Fruit fly (Drosophila melanogaster): ENCODE data around the gene CG13994.

CG13994 gene

dm6 chr2L:6080329-6080728 lies 17.5 kb downstream of the CG13994 start:
- TF ChIP-seq CG18599 (GFP tag; optimal IDR thresholded peaks at IDR 0.05) (peak; percentile 16), Hr3 (GFP tag; optimal IDR thresholded peaks at IDR 0.05) (no peak), Dip2 (GFP tag; IDR thresholded peaks at IDR 0.05) (no peak), sug (tag; optimal IDR thresholded peaks at IDR 0.05) (peak; percentile 61), Drgx (GFP tag; IDR thresholded peaks at IDR 0.05) (peak; percentile 28; the same call in 1 of the 2 replicates), Opbp (GFP tag; IDR thresholded peaks at IDR 0.05; ENCODE audit: partially characterized antibody) (no peak), sd (tag; optimal IDR thresholded peaks at IDR 0.05) (peak; percentile 37), CG2678 (tag; optimal IDR thresholded peaks at IDR 0.05) (peak; percentile 5), Dad (GFP tag; optimal IDR thresholded peaks at IDR 0.05) (no peak), Pdp1 (GFP tag; optimal IDR thresholded peaks at IDR 0.05) (peak in 1 of 2 experiments; percentile 31), CG4707 (GFP tag; optimal IDR thresholded peaks at IDR 0.05) (no peak), HLHmδ (GFP tag; optimal IDR thresholded peaks at IDR 0.05) (no peak), CG9727 (GFP tag; optimal IDR thresholded peaks at IDR 0.05) (no peak), bigmax (GFP tag; optimal IDR thresholded peaks at IDR 0.05) (no peak), Side (GFP tag; optimal IDR thresholded peaks at IDR 0.05) (no peak), Atf6 (GFP tag; IDR thresholded peaks at IDR 0.05) (no peak), CG10654 (GFP tag; optimal IDR thresholded peaks at IDR 0.05) (no peak), CG15514 (GFP tag; optimal IDR thresholded peaks at IDR 0.05) (peak; percentile 23), org-1 (GFP tag; optimal IDR thresholded peaks at IDR 0.05) (no peak), en (GFP tag; optimal IDR thresholded peaks at IDR 0.05) (no peak), CG13123 (GFP tag; optimal IDR thresholded peaks at IDR 0.05) (no peak), crol (GFP tag; IDR thresholded peaks at IDR 0.05) (0 out of 2 replicates have a peak, but pooled peaks have one; percentile 9), Meics (GFP tag; optimal IDR thresholded peaks at IDR 0.05) (peak; percentile 18), da (GFP tag; optimal IDR thresholded peaks at IDR 0.05) (no peak), cwo (GFP tag; optimal IDR thresholded peaks at IDR 0.05) (peak; percentile 18), Med (GFP tag) (peak; percentile 79), maf-S (GFP tag; optimal IDR thresholded peaks at IDR 0.05) (no peak), schlank (tag; optimal IDR thresholded peaks at IDR 0.05) (peak; percentile 5), HHEX (GFP tag; optimal IDR thresholded peaks at IDR 0.05) (peak; percentile 28), MBD-R2 (GFP tag; IDR thresholded peaks at IDR 0.05) (no peak), CG10979 (tag; optimal IDR thresholded peaks at IDR 0.05) (no peak), dati (GFP tag; IDR thresholded peaks at IDR 0.05) (no peak), CG8290 (GFP tag; optimal IDR thresholded peaks at IDR 0.05) (no peak), CG8290 (tag; optimal IDR thresholded peaks at IDR 0.05) (peak in 1 of 2 experiments; percentile 38), cad (GFP tag; optimal IDR thresholded peaks at IDR 0.05) (no peak), Rx (GFP tag; IDR thresholded peaks at IDR 0.05) (no peak), CG13296 (GFP tag; optimal IDR thresholded peaks at IDR 0.05) (no peak), wek (GFP tag; optimal IDR thresholded peaks at IDR 0.05) (no peak), lab (GFP tag; optimal IDR thresholded peaks at IDR 0.05) (peak; percentile 59), CG12769 (tag; optimal IDR thresholded peaks at IDR 0.05) (peak; percentile 59), CG5245 (GFP tag; optimal IDR thresholded peaks at IDR 0.05) (no peak), dpn (GFP tag; optimal IDR thresholded peaks at IDR 0.05) (no peak), run (tag; optimal IDR thresholded peaks at IDR 0.05) (no peak), hth (optimal IDR thresholded peaks at IDR 0.05) (no peak), z (GFP tag; IDR thresholded peaks at IDR 0.05) (no peak), CG6175 (GFP tag; IDR thresholded peaks at IDR 0.05) (0 out of 3 replicates have a peak, but pooled peaks have one; percentile 14), Myb (GFP tag; optimal IDR thresholded peaks at IDR 0.05) (no peak), cg (GFP tag; optimal IDR thresholded peaks at IDR 0.05) (no peak), pita (GFP tag; optimal IDR thresholded peaks at IDR 0.05) (no peak), caup (GFP tag; optimal IDR thresholded peaks at IDR 0.05; ENCODE audit: severe bottlenecking) (peak; percentile 41), GATAe (GFP tag; conservative IDR thresholded peaks at IDR 0.05) (0 out of 2 replicates have a peak, but pooled peaks have one; percentile 42)

Measured in whole organism, embryonic.